Fruit fly (Drosophila melanogaster): ENCODE measurements around the gene Wdr37.

DNA sequence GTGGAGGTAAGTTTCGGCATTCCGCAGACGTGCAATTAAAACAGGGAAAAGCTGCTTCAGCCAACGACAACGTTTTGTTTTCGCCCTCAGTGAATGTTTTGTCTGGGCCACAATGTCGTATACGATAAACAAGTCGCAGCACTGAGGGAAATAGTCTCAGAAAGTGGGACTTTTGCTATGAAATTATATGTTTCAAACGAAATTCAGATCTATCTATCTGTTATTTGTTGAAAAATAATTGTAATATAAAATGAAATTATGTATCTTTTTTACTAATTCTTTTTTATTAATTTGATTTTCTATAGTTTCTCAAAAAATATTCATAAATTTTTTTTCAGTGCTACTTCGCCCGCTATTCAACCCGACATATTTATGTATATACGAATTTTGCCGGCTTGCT lies 9.1 kb downstream of the Wdr37 start:
- no peak for TF ChIP-seq psq (optimal IDR thresholded peaks at IDR 0.05)
- TF ChIP-seq pan (optimal IDR thresholded peaks at IDR 0.05), result no peak
- no peak for TF ChIP-seq CG8478 (optimal IDR thresholded peaks at IDR 0.05)
- TF ChIP-seq usp (GFP tag; optimal IDR thresholded peaks at IDR 0.05), result no peak
